Worm (Caenorhabditis elegans) whole organism, L4 larva: Measurements from ENCODE around the gene twk-44.

Experiments used
- daf-19 ChIP-seq: fragments of 200-800 bp; sonication (Bioruptor generic); conservative IDR thresholded peaks from 2 replicates; pipeline ENCODE4 v1.3.6; 2022; ENCODE audit warnings: missing genetic modification characterization, missing compliant biosample characterization
- lin-13 ChIP-seq: fragments of 150-350 bp; optimal IDR thresholded peaks from 2 replicates; lab custom pipeline; 2014; ENCODE audit warnings: missing biosample characterization, missing genetic modification reagents, missing genetic modification characterization
- lin-39 ChIP-seq: fragments of 150-350 bp; optimal IDR thresholded peaks from 2 replicates; lab custom pipeline; 2014; ENCODE audit warnings: missing biosample characterization, missing genetic modification reagents, missing genetic modification characterization
- lsy-2 ChIP-seq, 2 experiments: fragments of 150-350 bp in 1 of 2; sonication (generic microtip) in 1 of 2; optimal IDR thresholded peaks; 2 replicates each; lab custom pipeline; 2014 to 2017; ENCODE audit warnings: missing biosample characterization in 2 of 2, missing genetic modification characterization in 2 of 2
- nhr-102 ChIP-seq: sonication (generic microtip); optimal IDR thresholded peaks from 2 replicates; lab custom pipeline; 2016; ENCODE audit warnings: mild to moderate bottlenecking, missing genetic modification characterization, moderate library complexity, missing compliant biosample characterization
- nhr-25 ChIP-seq: sonication (generic microtip); optimal IDR thresholded peaks from 2 replicates; lab custom pipeline; 2017; ENCODE audit warnings: missing genetic modification characterization, mild to moderate bottlenecking, missing compliant biosample characterization, antibody characterized with exemption, moderate library complexity, borderline replicate concordance; ENCODE audit not compliant: insufficient read depth
- nhr-77 ChIP-seq: fragments of 150-350 bp; optimal IDR thresholded peaks from 2 replicates; lab custom pipeline; 2014; ENCODE audit warnings: missing biosample characterization, missing genetic modification characterization
- snpc-4 ChIP-seq: fragments of 150-350 bp; optimal IDR thresholded peaks from 2 replicates; lab custom pipeline; 2014; ENCODE audit warnings: missing biosample characterization, missing genetic modification characterization

ce11 chrX:11641562-11641961, 14.6 kb upstream of the twk-44 start:
- TF ChIP-seq lin-39 (tag; lab: Kevin White, UChicago) (no peak), lin-13 (no peak), nhr-77 (tag; lab: Kevin White, UChicago) (no peak), nhr-25 (tag; lab: Kevin White, UChicago) (no peak), daf-19 (GFP tag; lab: Robert Waterston, UW) (no peak), snpc-4 (tag; lab: Kevin White, UChicago) (no peak), nhr-102 (tag; lab: Kevin White, UChicago) (no peak), lsy-2 (tag; optimal IDR thresholded peaks at IDR 0.05; lab: Kevin White, UChicago) (no peak)
